Worm (Caenorhabditis elegans): ENCODE results near the gene zyg-9.

ce11 chrII:8466874-8467273 is 9.3 kb downstream of the zyg-9 start, which contains the start of gene F22B5.10:
- TF ChIP-seq klf-2 (GFP tag; conservative IDR thresholded peaks at IDR 0.05) (no peak), ztf-29 (GFP tag; IDR thresholded peaks at IDR 0.05) (no peak), flt-1 (GFP tag; IDR thresholded peaks at IDR 0.05) (no peak), cog-1 (tag; optimal IDR thresholded peaks at IDR 0.05) (no peak), ref-1 (GFP tag; conservative IDR thresholded peaks at IDR 0.05) (no peak), tab-1 (GFP tag; IDR thresholded peaks at IDR 0.05) (no peak), med-1 (GFP tag; optimal IDR thresholded peaks at IDR 0.05; ENCODE audit: insufficient read depth) (no peak), ztf-23 (GFP tag; IDR thresholded peaks at IDR 0.05) (no peak), T22C8.4 (GFP tag; IDR thresholded peaks at IDR 0.05) (no peak)
